Fruit fly (Drosophila melanogaster) whole organism, embryonic: ENCODE data around the gene SdicC.
A peak's percentile ranks its signal among the peaks of the same experiment; 100 is the strongest.

Source experiments
- Atf-2 ChIP-seq: fragments of 200-800 bp; sonication (Bioruptor generic); optimal IDR thresholded peaks from 2 replicates; lab custom pipeline; 2016; ENCODE audit warnings: missing biosample characterization, missing genetic modification characterization
- Blimp-1 ChIP-seq: fragments of 200-800 bp; sonication (Bioruptor generic); optimal IDR thresholded peaks from 3 replicates; lab custom pipeline; 2018; ENCODE audit warnings: missing biosample characterization, missing genetic modification characterization, mild to moderate bottlenecking, moderate library complexity, missing genetic modification reagents
- CG10462 ChIP-seq: fragments of 200-800 bp; sonication (Bioruptor generic); optimal IDR thresholded peaks from 2 replicates; lab custom pipeline; 2016; ENCODE audit warnings: missing biosample characterization, missing genetic modification characterization
- CG11085 ChIP-seq: fragments of 200-800 bp; sonication (Bioruptor generic); IDR thresholded peaks from 2 replicates; pipeline ENCODE4 v1.3.6; 2022; ENCODE audit warnings: missing biosample characterization, missing genetic modification characterization
- CG11456 ChIP-seq: fragments of 200-800 bp; sonication (Bioruptor generic); IDR thresholded peaks from 3 replicates; pipeline ENCODE4 v1.3.6; 2022; ENCODE audit warnings: missing biosample characterization, missing genetic modification characterization
- CG12155 ChIP-seq: fragments of 200-800 bp; sonication (Bioruptor generic); optimal IDR thresholded peaks from 3 replicates; lab custom pipeline; 2016; ENCODE audit warnings: missing biosample characterization, missing genetic modification characterization
- CG13123 ChIP-seq: fragments of 200-800 bp; sonication (Bioruptor generic); optimal IDR thresholded peaks from 2 replicates; lab custom pipeline; 2016; ENCODE audit warnings: missing biosample characterization, missing genetic modification characterization
- CG14050 ChIP-seq: fragments of 200-800 bp; sonication (Bioruptor generic); IDR thresholded peaks from 3 replicates; pipeline ENCODE4 v1.3.6; 2022; ENCODE audit warnings: missing biosample characterization, missing genetic modification characterization
- CG15073 ChIP-seq: fragments of 200-800 bp; sonication (Bioruptor generic); optimal IDR thresholded peaks from 2 replicates; lab custom pipeline; 2016; ENCODE audit warnings: missing biosample characterization, missing genetic modification characterization
- CG16779 ChIP-seq: fragments of 200-800 bp; sonication (Bioruptor generic); IDR thresholded peaks from 2 replicates; pipeline ENCODE4 v1.3.6; 2022; ENCODE audit warnings: missing biosample characterization, missing genetic modification characterization
- CG17802 ChIP-seq: fragments of 200-800 bp; sonication (Bioruptor generic); optimal IDR thresholded peaks from 2 replicates; lab custom pipeline; 2018; ENCODE audit warnings: missing biosample characterization, mild to moderate bottlenecking, missing genetic modification characterization, moderate library complexity
- CG1792 ChIP-seq: fragments of 200-800 bp; sonication (Bioruptor generic); optimal IDR thresholded peaks from 2 replicates; lab custom pipeline; 2016; ENCODE audit warnings: missing biosample characterization, missing genetic modification characterization
- CG3407 ChIP-seq: fragments of 200-800 bp; sonication (Bioruptor generic); optimal IDR thresholded peaks from 2 replicates; lab custom pipeline; 2018; ENCODE audit warnings: missing biosample characterization, mild to moderate bottlenecking, missing genetic modification characterization
- CG4282 ChIP-seq: fragments of 200-800 bp; sonication (Bioruptor generic); optimal IDR thresholded peaks from 2 replicates; lab custom pipeline; 2016; ENCODE audit warnings: missing biosample characterization, missing genetic modification characterization
- CG4328 ChIP-seq: fragments of 200-800 bp; sonication (Bioruptor generic); optimal IDR thresholded peaks from 3 replicates; lab custom pipeline; 2017; ENCODE audit warnings: missing biosample characterization, missing genetic modification reagents, missing genetic modification characterization
- CG6813 ChIP-seq: fragments of 200-800 bp; sonication (Bioruptor generic); optimal IDR thresholded peaks from 2 replicates; lab custom pipeline; 2017; ENCODE audit warnings: missing biosample characterization, missing genetic modification characterization, mild to moderate bottlenecking, moderate library complexity, missing genetic modification reagents
- CG7786 ChIP-seq: fragments of 200-800 bp; sonication (Bioruptor generic); optimal IDR thresholded peaks from 2 replicates; lab custom pipeline; 2016; ENCODE audit warnings: missing biosample characterization, missing genetic modification characterization
- CG7928 ChIP-seq: fragments of 200-800 bp; sonication (Bioruptor generic); optimal IDR thresholded peaks from 2 replicates; lab custom pipeline; 2017; ENCODE audit warnings: missing biosample characterization, mild to moderate bottlenecking, missing genetic modification characterization
- CG8944 ChIP-seq: fragments of 200-800 bp; sonication (Bioruptor generic); optimal IDR thresholded peaks from 3 replicates; lab custom pipeline; 2016; ENCODE audit warnings: missing biosample characterization, missing genetic modification characterization
- CG9817 ChIP-seq: fragments of 200-800 bp; sonication (Bioruptor generic); optimal IDR thresholded peaks from 2 replicates; lab custom pipeline; 2018; ENCODE audit warnings: missing biosample characterization, mild to moderate bottlenecking, missing genetic modification characterization, moderate library complexity
- CkIIα-i1 ChIP-seq: fragments of 200-800 bp; sonication (Bioruptor generic); IDR thresholded peaks from 2 replicates; pipeline ENCODE4 v1.3.6; 2022; ENCODE audit warnings: missing biosample characterization, missing genetic modification characterization
- D19B ChIP-seq: fragments of 200-800 bp; sonication (Bioruptor generic); optimal IDR thresholded peaks from 2 replicates; lab custom pipeline; 2017; ENCODE audit warnings: missing biosample characterization, mild to moderate bottlenecking, missing genetic modification characterization
- E2f2 ChIP-seq: fragments of 200-800 bp; sonication (Bioruptor generic); IDR thresholded peaks from 2 replicates; pipeline ENCODE4 v1.3.6; 2022; ENCODE audit warnings: missing biosample characterization, missing genetic modification characterization
- Elba2 ChIP-seq: fragments of 200-800 bp; sonication (Bioruptor generic); optimal IDR thresholded peaks from 3 replicates; lab custom pipeline; 2016; ENCODE audit warnings: missing biosample characterization, missing genetic modification characterization
- Gug ChIP-seq: fragments of 200-800 bp; sonication (Bioruptor generic); IDR thresholded peaks from 4 replicates; pipeline ENCODE4 v1.3.6; 2022; ENCODE audit warnings: missing biosample characterization, missing genetic modification characterization
- H15 ChIP-seq: fragments of 200-800 bp; sonication (Bioruptor generic); IDR thresholded peaks from 3 replicates; pipeline ENCODE4 v1.3.6; 2022; ENCODE audit warnings: missing biosample characterization, missing genetic modification characterization
- HHEX ChIP-seq: fragments of 200-800 bp; sonication (Bioruptor generic); optimal IDR thresholded peaks from 3 replicates; lab custom pipeline; 2017; ENCODE audit warnings: missing biosample characterization, mild to moderate bottlenecking, missing genetic modification characterization, missing genetic modification reagents
- HmgD ChIP-seq: fragments of 200-800 bp; sonication (Bioruptor generic); optimal IDR thresholded peaks from 3 replicates; lab custom pipeline; 2016; ENCODE audit warnings: missing biosample characterization, missing genetic modification characterization
- Lhr ChIP-seq: fragments of 200-800 bp; sonication (Bioruptor generic); optimal IDR thresholded peaks from 3 replicates; lab custom pipeline; 2017; ENCODE audit warnings: mild to moderate bottlenecking, missing biosample characterization, missing genetic modification reagents, missing genetic modification characterization
- Mad ChIP-seq: fragments of 200-800 bp; sonication (Bioruptor generic); optimal IDR thresholded peaks from 2 replicates; lab custom pipeline; 2016; ENCODE audit warnings: missing biosample characterization, missing genetic modification characterization
- Max ChIP-seq: fragments of 200-800 bp; sonication (Bioruptor generic); optimal IDR thresholded peaks from 2 replicates; lab custom pipeline; 2016; ENCODE audit warnings: missing biosample characterization, mild to moderate bottlenecking, missing genetic modification characterization
- NC2β ChIP-seq: fragments of 200-800 bp; sonication (Bioruptor generic); optimal IDR thresholded peaks from 2 replicates; lab custom pipeline; 2016; ENCODE audit warnings: missing biosample characterization, missing genetic modification characterization
- Ptx1 ChIP-seq: fragments of 200-800 bp; sonication (Bioruptor generic); IDR thresholded peaks from 2 replicates; pipeline ENCODE4 v1.3.6; 2022; ENCODE audit warnings: missing biosample characterization, missing genetic modification characterization
- Six4 ChIP-seq: fragments of 200-800 bp; sonication (Bioruptor generic); optimal IDR thresholded peaks from 2 replicates; lab custom pipeline; 2016; ENCODE audit warnings: missing biosample characterization, missing genetic modification characterization
- Sox100B ChIP-seq: fragments of 200-800 bp; sonication (Bioruptor generic); optimal IDR thresholded peaks from 3 replicates; lab custom pipeline; 2018; ENCODE audit warnings: missing biosample characterization, mild to moderate bottlenecking, missing genetic modification characterization
- Sry-β ChIP-seq: fragments of 200-800 bp; sonication (Bioruptor generic); optimal IDR thresholded peaks from 2 replicates; lab custom pipeline; 2018; ENCODE audit warnings: missing biosample characterization, mild to moderate bottlenecking, missing genetic modification characterization, moderate library complexity
- Sry-δ ChIP-seq: fragments of 200-800 bp; sonication (Bioruptor generic); optimal IDR thresholded peaks from 2 replicates; lab custom pipeline; 2016; ENCODE audit warnings: missing biosample characterization, missing genetic modification characterization
- Stat92E ChIP-seq, 3 experiments: fragments of >200 bp in 2 of 3; fragments of 200-800 bp in 1 of 3; sonication (Bioruptor generic) in 1 of 3; optimal IDR thresholded peaks; 2 replicates each; lab custom pipeline; 2017 to 2019; ENCODE audit warnings: missing biosample characterization in 3 of 3, missing genetic modification characterization in 3 of 3, mild to moderate bottlenecking in 1 of 3, moderate library complexity in 1 of 3
- az2 ChIP-seq: fragments of 200-800 bp; sonication (Bioruptor generic); optimal IDR thresholded peaks from 3 replicates; lab custom pipeline; 2016; ENCODE audit warnings: missing biosample characterization, missing genetic modification characterization
- bigmax ChIP-seq: fragments of 200-800 bp; sonication (Bioruptor generic); optimal IDR thresholded peaks from 2 replicates; lab custom pipeline; 2018; ENCODE audit warnings: missing biosample characterization, mild to moderate bottlenecking, missing genetic modification characterization
- crc ChIP-seq: fragments of 200-800 bp; sonication (Bioruptor generic); optimal IDR thresholded peaks from 2 replicates; lab custom pipeline; 2016; ENCODE audit warnings: missing biosample characterization, missing genetic modification characterization
- dimm ChIP-seq: fragments of 200-800 bp; sonication (Bioruptor generic); IDR thresholded peaks from 2 replicates; pipeline ENCODE4 v1.3.6; 2022; ENCODE audit warnings: missing biosample characterization, missing genetic modification characterization
- disco-r ChIP-seq: fragments of 200-800 bp; sonication (Bioruptor generic); optimal IDR thresholded peaks from 2 replicates; lab custom pipeline; 2016; ENCODE audit warnings: missing biosample characterization, missing genetic modification characterization
- dmrt11E ChIP-seq: fragments of 200-800 bp; sonication (Bioruptor generic); optimal IDR thresholded peaks from 3 replicates; lab custom pipeline; 2018; ENCODE audit warnings: missing biosample characterization, mild to moderate bottlenecking, missing genetic modification characterization, moderate library complexity
- emc ChIP-seq: fragments of 200-800 bp; sonication (Bioruptor generic); optimal IDR thresholded peaks from 2 replicates; lab custom pipeline; 2016; ENCODE audit warnings: missing biosample characterization, missing genetic modification characterization
- nom ChIP-seq: fragments of 200-800 bp; sonication (Bioruptor generic); optimal IDR thresholded peaks from 2 replicates; lab custom pipeline; 2017; ENCODE audit warnings: missing biosample characterization, missing genetic modification characterization, mild to moderate bottlenecking, moderate library complexity, missing genetic modification reagents
- pfk ChIP-seq: fragments of 200-800 bp; sonication (Bioruptor generic); optimal IDR thresholded peaks from 2 replicates; lab custom pipeline; 2018; ENCODE audit warnings: missing biosample characterization, mild to moderate bottlenecking, missing genetic modification characterization, moderate library complexity
- sens ChIP-seq: fragments of 200-800 bp; sonication (Bioruptor generic); peaks from one replicate; lab custom pipeline; 2016; ENCODE audit warnings: missing biosample characterization, missing genetic modification characterization
- slp2 ChIP-seq: fragments of 200-800 bp; sonication (Bioruptor generic); optimal IDR thresholded peaks from 2 replicates; lab custom pipeline; 2016; ENCODE audit warnings: missing biosample characterization, missing genetic modification characterization
- so ChIP-seq: fragments of 200-800 bp; sonication (Bioruptor generic); IDR thresholded peaks from 3 replicates; pipeline ENCODE4 v1.3.6; 2022; ENCODE audit warnings: missing biosample characterization, missing genetic modification characterization
- tin ChIP-seq: fragments of 200-800 bp; sonication (Bioruptor generic); optimal IDR thresholded peaks from 3 replicates; lab custom pipeline; 2016; ENCODE audit warnings: missing biosample characterization, missing genetic modification characterization
- toy ChIP-seq: fragments of 200-800 bp; sonication (Bioruptor generic); IDR thresholded peaks from 2 replicates; pipeline ENCODE4 v1.3.6; 2022; ENCODE audit warnings: missing biosample characterization, missing genetic modification characterization

SdicC gene

dm6 chrX:20165773-20166412 is 51.2 kb downstream of the SdicC start, which contains the start of gene Phf7 (continued):
- TF ChIP-seq az2 (no peak), CG6813 (GFP tag; lab: Kevin White, UChicago) (no peak), CkIIα-i1 (GFP tag; lab: Robert Waterston, UW) (no peak), Sox100B (no peak), crc (GFP tag; lab: Kevin White, UChicago) (no peak), CG8944 (GFP tag; lab: Kevin White, UChicago) (no peak), CG17802 (tag; lab: Kevin White, UChicago) (peak; percentile 49), CG7786 (no peak), Lhr (GFP tag; lab: Kevin White, UChicago) (peak; percentile 49), dimm (GFP tag; lab: Robert Waterston, UW) (no peak), HHEX (GFP tag; lab: Kevin White, UChicago) (no peak), D19B (GFP tag; lab: Kevin White, UChicago) (no peak), CG10462 (GFP tag; lab: Kevin White, UChicago) (no peak), CG14050 (GFP tag; lab: Robert Waterston, UW) (no peak), E2f2 (GFP tag; lab: Robert Waterston, UW) (peak; percentile 79), Max (GFP tag; lab: Kevin White, UChicago) (no peak), bigmax (GFP tag; lab: Kevin White, UChicago) (no peak), Atf-2 (GFP tag; lab: Kevin White, UChicago) (no peak), CG13123 (GFP tag; lab: Kevin White, UChicago) (no peak), HmgD (GFP tag; lab: Kevin White, UChicago) (peak; percentile 34), CG12155 (GFP tag; lab: Kevin White, UChicago) (no peak), dmrt11E (tag; lab: Kevin White, UChicago) (no peak), CG3407 (GFP tag; lab: Kevin White, UChicago) (no peak), Sry-β (no peak), CG11456 (no peak), Gug (GFP tag; lab: Robert Waterston, UW) (no peak), Elba2 (no peak), disco-r (GFP tag; lab: Kevin White, UChicago) (no peak), H15 (GFP tag; lab: Robert Waterston, UW) (no peak), NC2β (GFP tag; lab: Kevin White, UChicago) (no peak), nom (no peak), CG15073 (no peak), CG4328 (GFP tag; lab: Kevin White, UChicago) (no peak), CG11085 (GFP tag; lab: Robert Waterston, UW) (no peak), sens (GFP tag; lab: Kevin White, UChicago) (peak; percentile 53), emc (GFP tag; lab: Kevin White, UChicago) (no peak), Ptx1 (GFP tag; lab: Robert Waterston, UW) (no peak), pfk (GFP tag; lab: Kevin White, UChicago) (peak; percentile 94), Six4 (GFP tag; lab: Kevin White, UChicago) (no peak), CG16779 (no peak), CG4282 (GFP tag; lab: Kevin White, UChicago) (no peak), toy (no peak), Blimp-1 (GFP tag; lab: Kevin White, UChicago) (no peak), Stat92E (GFP tag; optimal IDR thresholded peaks at IDR 0.05; lab: Kevin White, UChicago) (no peak), so (GFP tag; lab: Robert Waterston, UW) (no peak), CG9817 (tag; lab: Kevin White, UChicago) (no peak), Mad (GFP tag; lab: Kevin White, UChicago) (no peak), tin (GFP tag; lab: Kevin White, UChicago) (no peak), CG1792 (GFP tag; lab: Kevin White, UChicago) (no peak), Sry-δ (GFP tag; lab: Kevin White, UChicago) (peak; percentile 94), slp2 (GFP tag; lab: Kevin White, UChicago) (no peak), CG7928 (no peak)
